Fruit fly (Drosophila melanogaster): ENCODE measurements around the gene CG11590.

The CG11590 gene

DNA sequence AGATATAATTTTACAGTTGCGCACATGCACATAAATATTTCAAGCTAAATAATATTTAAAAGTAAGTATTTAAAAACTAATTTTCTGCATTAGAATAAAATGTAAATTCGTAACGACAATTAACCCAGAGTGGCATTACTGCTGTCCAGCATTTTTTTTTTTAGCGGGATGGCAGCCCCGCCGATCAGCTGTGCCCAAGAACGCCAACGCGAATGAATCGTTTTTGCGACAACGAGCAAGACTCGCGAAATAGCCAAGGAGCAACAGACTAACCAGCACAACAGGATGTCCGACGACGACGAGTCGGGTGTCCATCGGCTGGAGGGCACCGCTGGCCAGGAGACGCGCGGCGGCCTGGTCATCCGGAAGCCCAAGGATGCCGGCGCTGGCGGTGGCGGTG is 1.2 kb downstream of the CG11590 start, which contains the start of gene Prp16:
TSS of gene Prp16 (plus strand) at position 185 of the 400 bp plus-strand sequence.
- no peak for TF ChIP-seq CTCF (optimal IDR thresholded peaks at IDR 0.05)
- no peak for TF ChIP-seq CG8478 (optimal IDR thresholded peaks at IDR 0.05)

DNA sequence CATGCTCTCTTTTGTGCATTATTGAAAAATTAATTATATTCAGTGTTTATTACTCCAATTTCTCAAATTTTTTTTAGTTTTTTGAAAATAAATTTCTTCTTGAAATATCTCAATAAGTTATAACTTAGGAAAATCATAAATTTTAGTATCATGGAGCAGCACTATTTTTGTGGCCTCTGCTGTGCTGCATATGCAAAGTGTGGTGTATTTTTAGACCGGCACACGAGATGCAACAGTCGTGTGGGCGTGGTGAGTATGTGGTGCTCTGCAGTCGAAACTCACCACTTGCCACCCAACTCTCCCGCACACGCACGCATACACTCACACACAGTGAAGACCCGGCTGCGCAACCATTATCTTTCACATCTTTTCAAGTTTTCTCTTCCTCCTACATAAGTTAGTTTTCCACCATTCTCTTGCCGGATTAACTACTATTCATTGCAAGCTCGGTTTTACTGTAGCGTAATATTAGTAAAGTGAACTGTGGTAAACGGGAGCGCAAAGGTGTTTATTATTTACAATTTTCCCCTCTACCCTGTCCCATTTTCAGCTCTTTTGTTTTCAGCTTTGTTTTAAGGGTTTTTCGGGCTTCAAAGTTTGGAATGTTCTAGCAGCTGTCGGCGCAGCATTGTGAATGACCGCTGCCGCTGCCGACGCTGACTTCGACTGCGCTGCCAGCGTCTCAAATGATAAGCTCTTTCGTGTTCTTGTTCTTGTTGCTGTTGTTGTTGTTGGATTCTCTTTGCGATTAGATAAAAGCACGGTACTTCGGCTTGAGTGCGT is 8.6 kb downstream of the CG11590 start:
- TF ChIP-seq CG8478 (optimal IDR thresholded peaks at IDR 0.05) (no peak), CTCF (optimal IDR thresholded peaks at IDR 0.05) (no peak)

dm6 chrX:14209209-14209781 is 9.3 kb downstream of the CG11590 start:
- no peak for TF ChIP-seq CG8478 (optimal IDR thresholded peaks at IDR 0.05)
- TF ChIP-seq CTCF (optimal IDR thresholded peaks at IDR 0.05): no peak

dm6 chrX:14211250-14211944 is 11.4 kb downstream of the CG11590 start:
- no peak for TF ChIP-seq CG8478 (optimal IDR thresholded peaks at IDR 0.05)
- no peak for TF ChIP-seq CTCF (optimal IDR thresholded peaks at IDR 0.05)

dm6 chrX:14212147-14212792 is 12.3 kb downstream of the CG11590 start:
- TF ChIP-seq CG8478 (optimal IDR thresholded peaks at IDR 0.05): no peak

DNA sequence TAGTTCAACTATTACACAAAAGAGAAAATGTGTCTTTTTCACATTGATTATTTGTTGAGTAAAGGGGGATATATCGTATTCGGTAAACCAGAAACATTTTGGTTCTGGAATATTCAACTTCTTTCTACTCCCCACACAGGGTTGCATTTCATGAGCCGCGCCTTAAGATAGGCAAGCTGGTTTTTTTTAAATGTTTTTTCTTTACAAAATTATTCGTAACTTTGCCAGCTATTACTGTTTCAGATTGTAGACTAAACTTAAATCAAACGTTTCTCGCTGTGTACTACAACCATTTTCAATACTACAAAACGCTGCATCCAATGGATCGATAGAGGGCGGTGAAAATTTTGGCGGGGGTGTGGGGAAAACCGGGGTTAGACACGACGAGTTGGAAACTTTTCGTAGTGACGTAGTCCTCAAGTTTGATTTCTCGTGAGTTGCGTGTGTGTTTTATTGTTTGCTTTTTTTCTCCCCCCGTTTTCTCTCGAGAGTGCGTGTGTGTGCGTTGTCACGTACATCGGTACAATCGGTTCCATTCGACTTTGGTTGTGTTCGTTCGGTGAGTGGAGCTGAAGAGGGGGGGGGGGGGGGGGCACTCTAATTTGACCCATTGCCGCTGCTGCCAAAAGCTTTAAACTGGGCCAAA is 13.7 kb downstream of the CG11590 start:
- TF ChIP-seq CG8478 (optimal IDR thresholded peaks at IDR 0.05) (no peak), CTCF (optimal IDR thresholded peaks at IDR 0.05) (no peak)

DNA sequence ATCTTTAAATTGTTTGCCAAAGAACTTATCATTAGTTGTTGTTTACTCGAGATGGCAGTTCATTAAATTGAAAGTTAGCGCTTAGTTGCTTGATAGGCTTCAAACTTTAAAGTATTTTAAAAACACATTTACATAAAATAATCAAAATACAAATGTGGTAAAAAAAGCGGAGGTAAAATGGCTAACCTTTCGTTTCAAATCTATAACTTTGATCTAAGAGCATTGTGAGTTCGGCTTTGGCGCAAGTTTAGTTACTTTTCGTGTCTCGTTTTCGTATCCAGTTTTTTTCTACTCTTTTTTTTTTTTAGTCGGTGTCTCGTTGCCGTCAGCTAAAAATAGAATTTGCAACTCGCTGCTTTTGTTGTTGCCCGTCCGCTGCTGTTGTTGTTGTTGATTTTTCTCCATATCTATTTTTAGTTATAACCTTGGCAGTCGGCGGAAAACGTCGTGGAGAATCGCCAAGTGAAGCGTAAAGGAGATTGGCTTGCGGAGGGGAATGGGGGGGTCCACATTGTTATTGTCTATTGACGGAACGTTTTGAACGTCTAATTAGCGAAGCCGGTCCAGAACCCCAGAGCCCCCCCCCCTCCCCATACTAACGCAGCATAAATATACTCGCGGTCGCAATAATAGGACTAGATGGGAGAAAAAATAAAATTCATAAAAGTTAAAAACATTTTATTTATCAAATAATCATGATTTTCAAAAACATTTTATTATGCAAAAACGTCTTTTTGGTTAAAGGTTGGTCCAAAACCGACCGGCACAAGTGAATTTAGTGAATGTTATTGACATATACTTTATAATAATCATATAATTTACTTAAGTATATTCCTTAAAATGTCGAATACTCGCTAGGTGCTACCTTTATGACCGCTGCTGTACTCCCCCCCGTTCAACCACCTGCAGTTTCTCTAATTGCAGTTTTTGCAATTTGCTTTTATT is 14.8 kb downstream of the CG11590 start:
- TF ChIP-seq CG8478 (optimal IDR thresholded peaks at IDR 0.05) (no peak), CTCF (optimal IDR thresholded peaks at IDR 0.05) (no peak)

DNA sequence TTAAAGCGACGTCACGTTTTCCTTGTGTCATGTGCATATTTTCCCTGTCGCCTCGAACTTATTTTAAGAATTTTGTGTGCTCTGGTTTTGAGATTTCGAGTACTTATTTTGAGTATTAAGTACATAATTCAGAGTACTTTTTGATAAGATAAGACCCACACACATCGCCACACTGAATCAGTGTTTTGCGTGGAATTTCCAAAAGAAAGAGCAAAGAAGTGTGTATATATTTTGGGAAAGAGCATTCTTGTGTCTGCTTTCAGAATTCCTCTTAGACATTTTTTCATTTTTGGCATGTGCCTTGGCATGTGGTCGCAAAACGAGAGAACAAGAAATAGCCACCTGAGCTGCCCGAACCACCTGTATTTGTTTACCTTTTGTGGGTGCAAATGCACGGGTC is 15.9 kb downstream of the CG11590 start:
- TF ChIP-seq CTCF (optimal IDR thresholded peaks at IDR 0.05) (no peak), CG8478 (optimal IDR thresholded peaks at IDR 0.05) (no peak)

DNA sequence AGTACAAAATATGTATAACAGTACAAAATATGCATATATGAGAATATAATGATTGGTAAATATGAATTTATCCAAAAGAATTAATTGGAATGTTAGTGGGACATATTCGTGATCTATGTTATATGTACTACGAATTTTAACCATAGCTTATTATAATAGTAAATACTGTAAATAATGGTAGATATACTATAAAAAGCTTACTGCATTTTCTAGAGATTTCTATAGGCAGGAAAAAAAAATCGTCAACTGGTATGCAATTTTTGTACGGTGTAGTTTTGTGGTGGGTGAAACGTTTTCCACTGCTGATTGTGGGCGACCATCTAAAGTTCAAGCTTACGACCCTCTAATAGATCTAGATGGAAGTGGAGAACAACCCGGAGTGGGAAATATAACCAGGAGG is 16.9 kb downstream of the CG11590 start:
- TF ChIP-seq CTCF (optimal IDR thresholded peaks at IDR 0.05): no peak
- TF ChIP-seq CG8478 (optimal IDR thresholded peaks at IDR 0.05): no peak

DNA sequence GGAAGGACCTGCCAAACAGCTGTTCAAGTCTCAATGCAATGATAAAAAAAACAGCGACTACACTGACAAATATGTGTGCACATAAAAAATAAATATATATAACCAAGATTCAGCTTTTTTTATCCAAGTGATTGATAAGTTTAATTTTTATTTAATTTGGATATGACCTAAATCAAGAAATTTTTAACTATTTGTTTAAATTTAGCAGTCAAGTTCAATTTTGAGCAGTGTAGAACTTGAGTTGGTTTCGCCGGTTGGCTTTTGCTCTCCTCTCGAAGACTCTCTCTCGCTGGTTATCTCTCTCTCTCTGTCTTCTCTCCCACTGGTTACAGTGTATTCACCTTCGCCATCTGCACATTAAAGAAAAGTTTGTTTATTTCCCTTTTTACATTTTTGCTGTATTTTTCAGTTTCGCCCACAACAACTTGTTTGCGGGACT is 18.1 kb downstream of the CG11590 start:
- TF ChIP-seq CG8478 (optimal IDR thresholded peaks at IDR 0.05) (no peak), CTCF (optimal IDR thresholded peaks at IDR 0.05) (no peak)

dm6 chrX:14221182-14221581 is 21.2 kb downstream of the CG11590 start:
- TF ChIP-seq CTCF (optimal IDR thresholded peaks at IDR 0.05) (no peak), CG8478 (optimal IDR thresholded peaks at IDR 0.05) (no peak)

DNA sequence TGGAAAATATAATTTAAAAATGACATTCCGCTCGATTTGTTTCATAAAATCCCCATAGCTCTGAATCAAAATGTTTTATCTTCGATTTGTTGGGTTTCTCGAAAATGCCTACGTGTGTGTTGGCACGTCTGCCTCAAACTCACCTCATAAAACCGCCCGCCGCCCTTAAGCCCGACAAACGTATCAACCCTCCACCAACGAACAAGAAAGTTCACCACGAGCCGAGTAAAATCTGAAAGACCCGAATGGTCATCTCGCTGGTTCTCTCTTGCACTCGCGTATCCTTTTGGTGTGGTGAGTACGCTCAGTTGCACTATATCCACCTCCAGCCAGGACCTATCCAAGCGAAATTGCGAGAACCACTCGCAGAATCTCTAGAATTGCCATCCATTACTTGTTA is 22.0 kb downstream of the CG11590 start:
- TF ChIP-seq CTCF (optimal IDR thresholded peaks at IDR 0.05): no peak
- TF ChIP-seq CG8478 (optimal IDR thresholded peaks at IDR 0.05): no peak

- TF ChIP-seq CTCF (optimal IDR thresholded peaks at IDR 0.05) (no peak), CG8478 (optimal IDR thresholded peaks at IDR 0.05) (no peak)
Measured at dm6 chrX:14225665-14226064, 25.7 kb downstream of the CG11590 start, which contains the start of gene CG11674. TSS of gene CG11674 (minus strand) at chrX:14225879.

DNA sequence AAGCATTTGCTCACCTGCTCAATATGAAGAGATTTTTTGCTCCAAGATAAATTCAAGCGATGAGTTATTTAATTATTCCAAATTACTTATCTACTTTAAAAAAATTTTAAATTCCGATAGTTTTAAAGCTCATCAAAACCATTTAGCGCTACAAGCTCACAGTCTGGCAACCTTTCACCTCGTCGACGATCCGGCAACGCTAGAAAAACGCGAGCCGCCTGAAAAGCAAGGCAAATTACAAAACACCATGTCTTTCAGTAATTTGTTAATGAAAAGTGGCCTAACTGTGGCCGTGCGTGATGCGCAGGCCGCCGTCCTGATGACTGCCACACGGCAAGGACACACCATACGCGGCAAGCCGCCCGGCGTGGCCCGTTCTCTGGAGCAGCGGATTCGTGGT is 26.1 kb downstream of the CG11590 start, which contains the start of gene mRpL38:
TSS of gene mRpL38 (plus strand) at position 197 of the 400 bp plus-strand sequence.
- TF ChIP-seq CG8478 (optimal IDR thresholded peaks at IDR 0.05) (no peak), CTCF (optimal IDR thresholded peaks at IDR 0.05) (no peak)

Measured in S2 (cell line).